Fruit fly (Drosophila melanogaster): ENCODE data around the gene CG1503.

The CG1503 gene

dm6 chrX:21058991-21059390 lies 47.2 kb downstream of the CG1503 start (continued):
- TF ChIP-seq Spps (tag; optimal IDR thresholded peaks at IDR 0.05): peak; percentile 78
- TF ChIP-seq CG14441 (GFP tag; IDR thresholded peaks at IDR 0.05): peak; percentile 80
- peak; percentile 89 for TF ChIP-seq CG12659 (GFP tag; optimal IDR thresholded peaks at IDR 0.05)
- TF ChIP-seq CG6689 (GFP tag; IDR thresholded peaks at IDR 0.05): peak; percentile 82
- peak; percentile 93 for TF ChIP-seq CG12769 (tag; optimal IDR thresholded peaks at IDR 0.05)
- peak; percentile 75 for TF ChIP-seq Aef1 (GFP tag; IDR thresholded peaks at IDR 0.05)
- TF ChIP-seq E2f2 (GFP tag; IDR thresholded peaks at IDR 0.05): peak; percentile 72
- TF ChIP-seq kay (GFP tag; optimal IDR thresholded peaks at IDR 0.05): peak; percentile 73
- TF ChIP-seq Hr3 (GFP tag; optimal IDR thresholded peaks at IDR 0.05): peak; percentile 87
- TF ChIP-seq sob (GFP tag; IDR thresholded peaks at IDR 0.05): peak; percentile 82
- TF ChIP-seq da (GFP tag; optimal IDR thresholded peaks at IDR 0.05): peak; percentile 73
- peak; percentile 87 for TF ChIP-seq Ada2b (GFP tag; IDR thresholded peaks at IDR 0.05)
- peak; percentile 92 for TF ChIP-seq kni (GFP tag; optimal IDR thresholded peaks at IDR 0.05)
- TF ChIP-seq Fer3 (tag; optimal IDR thresholded peaks at IDR 0.05): peak; percentile 84
- TF ChIP-seq CG12236 (GFP tag; optimal IDR thresholded peaks at IDR 0.05): peak; percentile 65
- peak; percentile 49 for TF ChIP-seq Fer2 (tag; optimal IDR thresholded peaks at IDR 0.05)
- TF ChIP-seq Dfd (GFP tag; optimal IDR thresholded peaks at IDR 0.05): no peak
- peak; percentile 83 for TF ChIP-seq fd64A (GFP tag; optimal IDR thresholded peaks at IDR 0.05)
- no peak for TF ChIP-seq Opbp (GFP tag; IDR thresholded peaks at IDR 0.05; ENCODE audit: partially characterized antibody)
- no peak for TF ChIP-seq Trl (optimal IDR thresholded peaks at IDR 0.05)
- TF ChIP-seq Trl (GFP tag; optimal IDR thresholded peaks at IDR 0.05): peak; percentile 84
- TF ChIP-seq TFAM (GFP tag; optimal IDR thresholded peaks at IDR 0.05): peak; percentile 31
- TF ChIP-seq eve (GFP tag; optimal IDR thresholded peaks at IDR 0.05): peak in 1 of 2 experiments; percentile 96
- peak; percentile 90 for TF ChIP-seq CG8944 (GFP tag; optimal IDR thresholded peaks at IDR 0.05)
- no peak for TF ChIP-seq pita (GFP tag; optimal IDR thresholded peaks at IDR 0.05)
- TF ChIP-seq CG34376 (GFP tag; optimal IDR thresholded peaks at IDR 0.05): peak; percentile 79
- TF ChIP-seq CG17361 (GFP tag; IDR thresholded peaks at IDR 0.05): peak; percentile 88
- TF ChIP-seq CG10209 (GFP tag; optimal IDR thresholded peaks at IDR 0.05): peak; percentile 87
- TF ChIP-seq CG17385 (GFP tag; optimal IDR thresholded peaks at IDR 0.05): peak; percentile 91
- peak; percentile 88 for TF ChIP-seq CG12299 (tag; optimal IDR thresholded peaks at IDR 0.05)
- TF ChIP-seq vnd (GFP tag; IDR thresholded peaks at IDR 0.05; ENCODE audit: partially characterized antibody): no peak
- TF ChIP-seq CG12104 (GFP tag; optimal IDR thresholded peaks at IDR 0.05): peak; percentile 76
- TF ChIP-seq corto (GFP tag; optimal IDR thresholded peaks at IDR 0.05): no peak
- TF ChIP-seq hb (GFP tag; IDR thresholded peaks at IDR 0.05; ENCODE audit: partially characterized antibody): no peak
- peak; percentile 72 for TF ChIP-seq CG5180 (GFP tag; optimal IDR thresholded peaks at IDR 0.05)
- TF ChIP-seq ham (GFP tag; IDR thresholded peaks at IDR 0.05): 0 out of 2 replicates have a peak, but pooled peaks have one; percentile 36
- peak; percentile 91 for TF ChIP-seq CG30403 (GFP tag; optimal IDR thresholded peaks at IDR 0.05)
- TF ChIP-seq Optix (GFP tag; IDR thresholded peaks at IDR 0.05): peak; percentile 88
- TF ChIP-seq CG4360 (GFP tag; IDR thresholded peaks at IDR 0.05): peak; percentile 48; the same call in 1 of the 2 replicates
- TF ChIP-seq Atf-2 (GFP tag; optimal IDR thresholded peaks at IDR 0.05): peak; percentile 91
- TF ChIP-seq lov (optimal IDR thresholded peaks at IDR 0.05): no peak
- peak; percentile 80; the same call in 2 of the 3 replicates for TF ChIP-seq lov (GFP tag; IDR thresholded peaks at IDR 0.05)
- 0 out of 3 replicates have a peak, but pooled peaks have one; percentile 35 for TF ChIP-seq jigr1 (GFP tag; IDR thresholded peaks at IDR 0.05)
- TF ChIP-seq ftz-f1 (GFP tag; optimal IDR thresholded peaks at IDR 0.05): no peak
- TF ChIP-seq NFAT (GFP tag; IDR thresholded peaks at IDR 0.05): 0 out of 2 replicates have a peak, but pooled peaks have one; percentile 16
- TF ChIP-seq PHDP (tag; optimal IDR thresholded peaks at IDR 0.05): peak; percentile 93
- peak; percentile 32 for TF ChIP-seq CG7987 (GFP tag; optimal IDR thresholded peaks at IDR 0.05)
- peak; percentile 84 for TF ChIP-seq ems (GFP tag; optimal IDR thresholded peaks at IDR 0.05)
- peak; percentile 95 for TF ChIP-seq CG1603 (tag; optimal IDR thresholded peaks at IDR 0.05)
- TF ChIP-seq dati (GFP tag; IDR thresholded peaks at IDR 0.05): peak; percentile 51
- peak; percentile 79 for TF ChIP-seq ap (GFP tag; IDR thresholded peaks at IDR 0.05)
- peak; percentile 78 for TF ChIP-seq CG1792 (GFP tag; optimal IDR thresholded peaks at IDR 0.05)
